Fruit fly (Drosophila melanogaster) whole organism, pupa: ENCODE results near the gene Nasp.

Experiments
- CG13204 ChIP-seq: fragments of 200-800 bp; sonication (Bioruptor generic); optimal IDR thresholded peaks from 2 replicates; lab custom pipeline; 2018; ENCODE audit warnings: missing biosample characterization, mild to moderate bottlenecking, missing genetic modification characterization, moderate library complexity
- CG14655 ChIP-seq: fragments of 200-800 bp; sonication (Bioruptor generic); optimal IDR thresholded peaks from 3 replicates; lab custom pipeline; 2017; ENCODE audit warnings: mild to moderate bottlenecking, missing biosample characterization, missing genetic modification reagents, missing genetic modification characterization
- CG32121 ChIP-seq: fragments of 200-800 bp; sonication (Bioruptor generic); IDR thresholded peaks from 2 replicates; pipeline ENCODE4 v1.3.6; 2022; ENCODE audit warnings: missing biosample characterization, missing genetic modification characterization
- CG8159 ChIP-seq: fragments of 200-800 bp; sonication (Bioruptor generic); optimal IDR thresholded peaks from 3 replicates; lab custom pipeline; 2018; ENCODE audit warnings: missing biosample characterization, mild to moderate bottlenecking, missing genetic modification characterization, moderate library complexity
- CG9948 ChIP-seq: fragments of 200-800 bp; sonication (Bioruptor generic); optimal IDR thresholded peaks from 2 replicates; lab custom pipeline; 2018; ENCODE audit warnings: missing biosample characterization, mild to moderate bottlenecking, missing genetic modification characterization, moderate library complexity
- Snoo ChIP-seq: fragments of 200-800 bp; sonication (Bioruptor generic); optimal IDR thresholded peaks from 3 replicates; lab custom pipeline; 2017; ENCODE audit warnings: missing biosample characterization, mild to moderate bottlenecking, missing genetic modification characterization, inconsistent platforms
- fd96Ca ChIP-seq: fragments of 200-800 bp; sonication (Bioruptor generic); IDR thresholded peaks from 3 replicates; pipeline ENCODE4 v1.3.6; 2022; ENCODE audit warnings: missing biosample characterization, missing genetic modification characterization

DNA sequence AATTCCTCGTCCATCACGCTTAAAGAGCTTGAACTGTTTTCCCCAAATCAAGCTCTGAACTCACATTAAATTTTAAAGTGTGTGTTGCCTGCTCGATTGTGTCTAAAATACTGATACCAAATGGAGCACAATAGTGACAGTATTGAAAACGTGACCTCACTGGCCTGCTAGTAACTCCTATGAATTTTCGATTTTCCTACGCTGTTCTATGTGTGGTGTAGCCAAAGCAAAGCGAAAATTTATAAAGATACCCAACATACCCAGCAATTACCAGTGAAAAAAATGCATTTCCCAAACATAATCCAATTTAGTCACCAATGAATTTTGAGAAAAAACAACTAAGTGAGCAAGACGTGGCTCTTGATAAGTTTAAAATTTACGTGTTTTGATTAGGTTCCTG lies 32.2 kb downstream of the Nasp start, which contains the start of gene CG33191:
- TF ChIP-seq Snoo (no peak), CG14655 (GFP tag; lab: Kevin White, UChicago) (no peak), CG9948 (tag; lab: Kevin White, UChicago) (no peak), fd96Ca (GFP tag; lab: Robert Waterston, UW) (no peak), CG32121 (GFP tag; lab: Robert Waterston, UW) (no peak), CG13204 (GFP tag; lab: Kevin White, UChicago) (no peak), CG8159 (tag; lab: Kevin White, UChicago) (no peak)
